Worm (Caenorhabditis elegans) whole organism, L3 larva: ENCODE data around the gene T05B4.10.

ENCODE experiments used
- aly-2 ChIP-seq: fragments of 150-350 bp; optimal IDR thresholded peaks from 2 replicates; lab custom pipeline; 2014; ENCODE audit warnings: missing biosample characterization, missing genetic modification characterization
- ama-1 ChIP-seq: fragments of 150-350 bp; optimal IDR thresholded peaks from 2 replicates; lab custom pipeline; 2018
- ceh-16 ChIP-seq: sonication (generic microtip); optimal IDR thresholded peaks from 2 replicates; lab custom pipeline; 2017; ENCODE audit warnings: missing biosample characterization, missing genetic modification characterization
- ceh-28 ChIP-seq: fragments of 150-350 bp; optimal IDR thresholded peaks from 2 replicates; lab custom pipeline; 2014; ENCODE audit warnings: missing biosample characterization, missing genetic modification reagents, missing genetic modification characterization
- ceh-82 ChIP-seq: fragments of 150-350 bp; optimal IDR thresholded peaks from 2 replicates; lab custom pipeline; 2014; ENCODE audit warnings: missing biosample characterization, missing genetic modification characterization
- ceh-9 ChIP-seq: sonication (generic microtip); optimal IDR thresholded peaks from 2 replicates; lab custom pipeline; 2018; ENCODE audit warnings: missing biosample characterization, missing genetic modification characterization
- daf-12 ChIP-seq: fragments of 150-350 bp; optimal IDR thresholded peaks from 2 replicates; lab custom pipeline; 2014; ENCODE audit warnings: missing biosample characterization, missing genetic modification reagents, missing genetic modification characterization
- egl-27 ChIP-seq: sonication (generic microtip); optimal IDR thresholded peaks from 4 replicates; lab custom pipeline; 2017; ENCODE audit warnings: missing biosample characterization, missing genetic modification reagents, missing genetic modification characterization
- egl-5 ChIP-seq: fragments of 150-350 bp; optimal IDR thresholded peaks from 2 replicates; lab custom pipeline; 2017; ENCODE audit warnings: missing biosample characterization, missing genetic modification reagents, missing genetic modification characterization, inconsistent platforms
- elt-2 ChIP-seq: sonication (generic microtip); optimal IDR thresholded peaks from 2 replicates; lab custom pipeline; 2016; ENCODE audit warnings: missing genetic modification reagents, mild to moderate bottlenecking, missing genetic modification characterization, missing compliant biosample characterization
- elt-3 ChIP-seq, 3 experiments: fragments of 150-350 bp in 1 of 3; sonication (generic microtip) in 2 of 3; optimal IDR thresholded peaks; 2 replicates in 2 of 3; 4 replicates in 1 of 3; lab custom pipeline; 2014 to 2017; ENCODE audit warnings: missing biosample characterization in 3 of 3, missing genetic modification characterization in 3 of 3
- eor-1 ChIP-seq, 2 experiments: fragments of 150-350 bp; optimal IDR thresholded peaks; 2 replicates each; lab custom pipeline; 2014 to 2018; ENCODE audit warnings: missing biosample characterization in 2 of 2, missing genetic modification characterization in 2 of 2
- fkh-10 ChIP-seq: sonication (generic microtip); optimal IDR thresholded peaks from 2 replicates; lab custom pipeline; 2017; ENCODE audit warnings: missing biosample characterization, missing genetic modification reagents, missing genetic modification characterization
- hmg-11 ChIP-seq: sonication (generic microtip); optimal IDR thresholded peaks from 2 replicates; lab custom pipeline; 2016; ENCODE audit warnings: missing genetic modification characterization, missing compliant biosample characterization
- jun-1 ChIP-seq: fragments of 150-350 bp; optimal IDR thresholded peaks from 2 replicates; lab custom pipeline; 2014; ENCODE audit warnings: missing biosample characterization, missing genetic modification reagents, missing genetic modification characterization
- lin-39 ChIP-seq: fragments of 150-350 bp; optimal IDR thresholded peaks from 2 replicates; lab custom pipeline; 2018; ENCODE audit warnings: missing biosample characterization, missing genetic modification reagents, missing genetic modification characterization
- mdl-1 ChIP-seq: fragments of 150-350 bp; optimal IDR thresholded peaks from 2 replicates; lab custom pipeline; 2014; ENCODE audit warnings: missing biosample characterization, missing genetic modification characterization
- mml-1 ChIP-seq: fragments of 150-350 bp; sonication (generic microtip); optimal IDR thresholded peaks from 3 replicates; lab custom pipeline; 2014; ENCODE audit warnings: missing biosample characterization, missing genetic modification characterization
- nfya-1 ChIP-seq: sonication (generic microtip); optimal IDR thresholded peaks from 2 replicates; lab custom pipeline; 2017; ENCODE audit warnings: missing genetic modification characterization, mild to moderate bottlenecking, missing compliant biosample characterization, antibody characterized with exemption, moderate library complexity; ENCODE audit not compliant: insufficient read depth
- nhr-11 ChIP-seq: fragments of 150-350 bp; optimal IDR thresholded peaks from 2 replicates; lab custom pipeline; 2014; ENCODE audit warnings: missing biosample characterization, missing genetic modification characterization
- nhr-12 ChIP-seq: fragments of 150-350 bp; optimal IDR thresholded peaks from 2 replicates; lab custom pipeline; 2014; ENCODE audit warnings: missing biosample characterization, missing genetic modification characterization
- nhr-23 ChIP-seq: fragments of 150-350 bp; optimal IDR thresholded peaks from 2 replicates; lab custom pipeline; 2014; ENCODE audit warnings: missing biosample characterization, missing genetic modification reagents, missing genetic modification characterization
- nhr-25 ChIP-seq: sonication (generic microtip); optimal IDR thresholded peaks from 2 replicates; lab custom pipeline; 2017; ENCODE audit warnings: missing biosample characterization, missing genetic modification characterization
- nhr-43 ChIP-seq: sonication (generic microtip); optimal IDR thresholded peaks from 2 replicates; lab custom pipeline; 2016; ENCODE audit warnings: mild to moderate bottlenecking, missing genetic modification characterization, missing compliant biosample characterization; ENCODE audit not compliant: poor library complexity, severe bottlenecking
- nhr-67 ChIP-seq: fragments of 150-350 bp; optimal IDR thresholded peaks from 2 replicates; lab custom pipeline; 2014; ENCODE audit warnings: missing biosample characterization, missing genetic modification characterization
- nhr-77 ChIP-seq: fragments of 150-350 bp; optimal IDR thresholded peaks from 2 replicates; lab custom pipeline; 2014; ENCODE audit warnings: missing biosample characterization, missing genetic modification characterization
- pha-4 ChIP-seq: fragments of 150-350 bp; optimal IDR thresholded peaks from 2 replicates; lab custom pipeline; 2014; ENCODE audit warnings: missing biosample characterization, missing genetic modification reagents, missing genetic modification characterization
- pqm-1 ChIP-seq: fragments of 150-350 bp; optimal IDR thresholded peaks from 2 replicates; lab custom pipeline; 2017; ENCODE audit warnings: missing biosample characterization, missing genetic modification characterization, inconsistent platforms
- skn-1 ChIP-seq: fragments of 150-350 bp; optimal IDR thresholded peaks from 2 replicates; lab custom pipeline; 2014; ENCODE audit warnings: missing biosample characterization, missing genetic modification characterization
- tbx-2 ChIP-seq: sonication (generic microtip); optimal IDR thresholded peaks from 2 replicates; lab custom pipeline; 2016; ENCODE audit warnings: mild to moderate bottlenecking, missing genetic modification characterization, missing compliant biosample characterization
- unc-39 ChIP-seq: sonication (generic microtip); optimal IDR thresholded peaks from 4 replicates; lab custom pipeline; 2017; ENCODE audit warnings: missing biosample characterization, missing genetic modification characterization
- unc-62 ChIP-seq: fragments of 150-350 bp; sonication (generic microtip); optimal IDR thresholded peaks from 4 replicates; lab custom pipeline; 2014; ENCODE audit warnings: missing biosample characterization, missing genetic modification reagents, missing genetic modification characterization
- zag-1 ChIP-seq: fragments of 150-350 bp; optimal IDR thresholded peaks from 2 replicates; lab custom pipeline; 2014; ENCODE audit warnings: missing biosample characterization, missing genetic modification characterization
- ztf-11 ChIP-seq: fragments of 150-350 bp; optimal IDR thresholded peaks from 2 replicates; lab custom pipeline; 2014; ENCODE audit warnings: missing biosample characterization, missing genetic modification characterization
- ztf-4 ChIP-seq: fragments of 150-350 bp; optimal IDR thresholded peaks from 2 replicates; lab custom pipeline; 2014; ENCODE audit warnings: missing biosample characterization, missing genetic modification characterization

The T05B4.10 gene

ce11 chrV:4138688-4139087 is 18.2 kb upstream of the T05B4.10 start, which contains the start of gene lgc-29:
TSS of gene lgc-29 (plus strand) at chrV:4138988.
- no peak for TF ChIP-seq egl-27
- TF ChIP-seq nhr-12 (tag; lab: Kevin White, UChicago), result no peak
- no peak for TF ChIP-seq ceh-9
- TF ChIP-seq unc-62 (GFP tag; lab: Kevin White, UChicago), result no peak
- TF ChIP-seq nhr-77, result no peak
- TF ChIP-seq zag-1 (tag; lab: Kevin White, UChicago), result no peak
- no peak for TF ChIP-seq daf-12 (tag; lab: Kevin White, UChicago)
- no peak for TF ChIP-seq nhr-23 (tag; lab: Kevin White, UChicago)
- no peak for TF ChIP-seq skn-1 (tag; lab: Kevin White, UChicago)
- TF ChIP-seq eor-1 (tag; optimal IDR thresholded peaks at IDR 0.05; lab: Kevin White, UChicago), result no peak
- no peak for TF ChIP-seq egl-5 (tag; lab: Kevin White, UChicago)
- no peak for TF ChIP-seq fkh-10 (GFP tag; lab: Kevin White, UChicago)
- no peak for TF ChIP-seq pqm-1 (tag; lab: Kevin White, UChicago)
- TF ChIP-seq ceh-16 (tag; lab: Kevin White, UChicago), result no peak
- no peak for TF ChIP-seq elt-2
- TF ChIP-seq nhr-25 (tag; lab: Kevin White, UChicago), result no peak
- TF ChIP-seq ama-1, result no peak
- no peak for TF ChIP-seq hmg-11 (tag; lab: Kevin White, UChicago)
- TF ChIP-seq ztf-11 (tag; lab: Kevin White, UChicago), result no peak

- TF ChIP-seq pha-4 (tag; lab: Kevin White, UChicago) (no peak), mml-1 (tag; lab: Kevin White, UChicago) (no peak), jun-1 (no peak), nhr-77 (no peak), eor-1 (tag; optimal IDR thresholded peaks at IDR 0.05; lab: Kevin White, UChicago) (no peak), fkh-10 (GFP tag; lab: Kevin White, UChicago) (no peak), ztf-4 (tag; lab: Kevin White, UChicago) (no peak), ama-1 (no peak), nhr-25 (tag; lab: Kevin White, UChicago) (no peak), nfya-1 (tag; lab: Kevin White, UChicago) (no peak), nhr-12 (tag; lab: Kevin White, UChicago) (no peak), aly-2 (tag; lab: Kevin White, UChicago) (no peak)
Measured at ce11 chrV:4134728-4135127, 14.2 kb upstream of the T05B4.10 start, which contains the start of gene lgc-1. TSS of gene lgc-1 (plus strand) at chrV:4135028.

- TF ChIP-seq lin-39 (tag; lab: Kevin White, UChicago) (peak; percentile 53), unc-39 (tag; lab: Kevin White, UChicago) (no peak), ceh-16 (tag; lab: Kevin White, UChicago) (no peak), egl-5 (tag; lab: Kevin White, UChicago) (peak; percentile 65), skn-1 (tag; lab: Kevin White, UChicago) (peak; percentile 84), pha-4 (tag; lab: Kevin White, UChicago) (peak; percentile 98), ama-1 (peak; percentile 26), elt-2 (peak; percentile 82), elt-3 (tag; optimal IDR thresholded peaks at IDR 0.05; lab: Kevin White, UChicago) (peak in 1 of 3 experiments; percentile 42), mdl-1 (tag; lab: Kevin White, UChicago) (peak; percentile 28), nhr-23 (tag; lab: Kevin White, UChicago) (peak; percentile 67), pqm-1 (tag; lab: Kevin White, UChicago) (peak; percentile 74), nhr-43 (tag; lab: Kevin White, UChicago) (peak; percentile 81), ceh-28 (tag; lab: Kevin White, UChicago) (peak; percentile 73), tbx-2 (tag; lab: Kevin White, UChicago) (no peak), nhr-25 (tag; lab: Kevin White, UChicago) (peak; percentile 77), mml-1 (tag; lab: Kevin White, UChicago) (no peak)
Measured at ce11 chrV:4131471-4131939, 11.0 kb upstream of the T05B4.10 start, which contains the start of gene nhr-57. TSS of gene nhr-57 (plus strand) at chrV:4131889.

- TF ChIP-seq nhr-67 (tag; lab: Kevin White, UChicago) (no peak), elt-3 (tag; optimal IDR thresholded peaks at IDR 0.05; lab: Kevin White, UChicago) (no peak), jun-1 (no peak), zag-1 (tag; lab: Kevin White, UChicago) (no peak), nhr-11 (tag; lab: Kevin White, UChicago) (no peak), ceh-28 (tag; lab: Kevin White, UChicago) (no peak), fkh-10 (GFP tag; lab: Kevin White, UChicago) (no peak), mdl-1 (tag; lab: Kevin White, UChicago) (no peak), egl-5 (tag; lab: Kevin White, UChicago) (no peak), aly-2 (tag; lab: Kevin White, UChicago) (no peak), ceh-16 (tag; lab: Kevin White, UChicago) (no peak), tbx-2 (tag; lab: Kevin White, UChicago) (no peak), pha-4 (tag; lab: Kevin White, UChicago) (no peak), nhr-77 (no peak), ceh-82 (tag; lab: Kevin White, UChicago) (no peak), egl-27 (no peak), ztf-4 (tag; lab: Kevin White, UChicago) (no peak)
- TF ChIP-seq, all 47 proteins: peak for 0
Measured at ce11 chrV:4129604-4130003, 9.1 kb upstream of the T05B4.10 start, which contains the start of gene phat-4. TSS of gene phat-4 (plus strand) at chrV:4129904.
